Fruit fly (Drosophila melanogaster) whole organism, embryonic: ENCODE results near the gene Cdk7.

Experiments
- Abd-B ChIP-seq: fragments of 200-800 bp; sonication (Bioruptor generic); optimal IDR thresholded peaks from 2 replicates; lab custom pipeline; 2018; ENCODE audit warnings: missing biosample characterization, mild to moderate bottlenecking, missing genetic modification characterization, moderate library complexity
- Blimp-1 ChIP-seq: fragments of 200-800 bp; sonication (Bioruptor generic); optimal IDR thresholded peaks from 3 replicates; lab custom pipeline; 2018; ENCODE audit warnings: missing biosample characterization, missing genetic modification characterization, mild to moderate bottlenecking, moderate library complexity, missing genetic modification reagents
- CG10147 ChIP-seq: fragments of 200-800 bp; sonication (Bioruptor generic); optimal IDR thresholded peaks from 2 replicates; lab custom pipeline; 2019; ENCODE audit warnings: missing biosample characterization, mild to moderate bottlenecking, missing genetic modification characterization, moderate library complexity
- CG10267 ChIP-seq: fragments of 200-800 bp; sonication (Bioruptor generic); optimal IDR thresholded peaks from 2 replicates; lab custom pipeline; 2018; ENCODE audit warnings: missing biosample characterization, mild to moderate bottlenecking, missing genetic modification characterization, moderate library complexity
- CG11085 ChIP-seq: fragments of 200-800 bp; sonication (Bioruptor generic); IDR thresholded peaks from 2 replicates; pipeline ENCODE4 v1.3.6; 2022; ENCODE audit warnings: missing biosample characterization, missing genetic modification characterization
- CG12391 ChIP-seq: fragments of 200-800 bp; sonication (Bioruptor generic); optimal IDR thresholded peaks from 3 replicates; lab custom pipeline; 2018; ENCODE audit warnings: missing biosample characterization, mild to moderate bottlenecking, missing genetic modification characterization, moderate library complexity
- CG12769 ChIP-seq: fragments of 200-800 bp; sonication (Bioruptor generic); optimal IDR thresholded peaks from 2 replicates; lab custom pipeline; 2019; ENCODE audit warnings: missing biosample characterization, mild to moderate bottlenecking, missing genetic modification characterization, moderate library complexity
- CG14667 ChIP-seq: fragments of 200-800 bp; sonication (Bioruptor generic); IDR thresholded peaks from 2 replicates; pipeline ENCODE4 v1.3.6; 2022; ENCODE audit warnings: missing biosample characterization, missing genetic modification characterization
- CG14710 ChIP-seq: fragments of 200-800 bp; sonication (Bioruptor generic); optimal IDR thresholded peaks from 3 replicates; lab custom pipeline; 2019; ENCODE audit warnings: missing biosample characterization, mild to moderate bottlenecking, missing genetic modification characterization, moderate library complexity
- CG15696 ChIP-seq: fragments of 200-800 bp; sonication (Bioruptor generic); optimal IDR thresholded peaks from 2 replicates; lab custom pipeline; 2019; ENCODE audit warnings: missing biosample characterization, mild to moderate bottlenecking, missing genetic modification characterization, moderate library complexity
- CG1603 ChIP-seq: fragments of 200-800 bp; sonication (Bioruptor generic); optimal IDR thresholded peaks from 2 replicates; lab custom pipeline; 2019; ENCODE audit warnings: missing biosample characterization, mild to moderate bottlenecking, missing genetic modification characterization, moderate library complexity
- CG16815 ChIP-seq: fragments of 200-800 bp; sonication (Bioruptor generic); optimal IDR thresholded peaks from 3 replicates; lab custom pipeline; 2017; ENCODE audit warnings: missing biosample characterization, mild to moderate bottlenecking, missing genetic modification characterization
- CG17829 ChIP-seq: fragments of 200-800 bp; optimal IDR thresholded peaks from 2 replicates; lab custom pipeline; 2019; ENCODE audit warnings: missing biosample characterization, mild to moderate bottlenecking, missing genetic modification characterization, moderate library complexity
- CG34422 ChIP-seq: fragments of 200-800 bp; sonication (Bioruptor generic); IDR thresholded peaks from 3 replicates; pipeline ENCODE4 v1.3.6; 2022; ENCODE audit warnings: missing biosample characterization, missing genetic modification characterization
- CG3726 ChIP-seq: fragments of 200-800 bp; sonication (Bioruptor generic); IDR thresholded peaks from 3 replicates; pipeline ENCODE4, ENCODE4 v1.3.6; 2022; ENCODE audit warnings: missing biosample characterization, missing genetic modification characterization
- CG4424 ChIP-seq: fragments of 200-800 bp; sonication (Bioruptor generic); optimal IDR thresholded peaks from 3 replicates; lab custom pipeline; 2016; ENCODE audit warnings: missing biosample characterization, missing genetic modification characterization
- CG4854 ChIP-seq: fragments of 200-800 bp; sonication (Bioruptor generic); optimal IDR thresholded peaks from 2 replicates; lab custom pipeline; 2016; ENCODE audit warnings: missing biosample characterization, missing genetic modification characterization, inconsistent platforms
- CG5953 ChIP-seq: fragments of 200-800 bp; sonication (Bioruptor generic); IDR thresholded peaks from 2 replicates; pipeline ENCODE4 v1.3.6; 2022; ENCODE audit warnings: missing biosample characterization, missing genetic modification characterization
- CG6272 ChIP-seq: fragments of 200-800 bp; sonication (Bioruptor generic); IDR thresholded peaks from 2 replicates; pipeline ENCODE4 v1.3.6; 2022; ENCODE audit warnings: missing biosample characterization, missing genetic modification characterization
- CG8290 ChIP-seq, 3 experiments: fragments of 200-800 bp; sonication (Bioruptor generic); optimal IDR thresholded peaks; 2 replicates each; lab custom pipeline; 2016 to 2019; ENCODE audit warnings: missing biosample characterization in 3 of 3, missing genetic modification characterization in 3 of 3, mild to moderate bottlenecking in 2 of 3, moderate library complexity in 1 of 3
- CG8944 ChIP-seq: fragments of 200-800 bp; sonication (Bioruptor generic); optimal IDR thresholded peaks from 3 replicates; lab custom pipeline; 2016; ENCODE audit warnings: missing biosample characterization, missing genetic modification characterization
- CkIIα-i1 ChIP-seq: fragments of 200-800 bp; sonication (Bioruptor generic); IDR thresholded peaks from 2 replicates; pipeline ENCODE4 v1.3.6; 2022; ENCODE audit warnings: missing biosample characterization, missing genetic modification characterization
- Ets97D ChIP-seq: fragments of 200-800 bp; sonication (Bioruptor generic); optimal IDR thresholded peaks from 3 replicates; lab custom pipeline; 2016; ENCODE audit warnings: missing biosample characterization, missing genetic modification characterization
- Fer2 ChIP-seq: fragments of 200-800 bp; sonication (Bioruptor generic); optimal IDR thresholded peaks from 2 replicates; lab custom pipeline; 2018; ENCODE audit warnings: missing biosample characterization, mild to moderate bottlenecking, missing genetic modification characterization, moderate library complexity
- H2.0 ChIP-seq: fragments of 200-800 bp; sonication (Bioruptor generic); IDR thresholded peaks from 2 replicates; pipeline ENCODE4 v1.3.6; 2022; ENCODE audit warnings: missing biosample characterization, missing genetic modification characterization
- Hr39 ChIP-seq: fragments of >200 bp; optimal IDR thresholded peaks from 2 replicates; lab custom pipeline; 2017
- NfI ChIP-seq: fragments of 200-800 bp; sonication (Bioruptor generic); optimal IDR thresholded peaks from 3 replicates; lab custom pipeline; 2018; ENCODE audit warnings: missing biosample characterization, mild to moderate bottlenecking, missing genetic modification characterization, moderate library complexity
- Ptx1 ChIP-seq: fragments of 200-800 bp; sonication (Bioruptor generic); IDR thresholded peaks from 2 replicates; pipeline ENCODE4 v1.3.6; 2022; ENCODE audit warnings: missing biosample characterization, missing genetic modification characterization
- Sox102F ChIP-seq: fragments of 200-800 bp; sonication (Bioruptor generic); optimal IDR thresholded peaks from 2 replicates; lab custom pipeline; 2018; ENCODE audit warnings: missing biosample characterization, mild to moderate bottlenecking, missing genetic modification characterization, moderate library complexity
- Stat92E ChIP-seq, 3 experiments: fragments of >200 bp in 2 of 3; fragments of 200-800 bp in 1 of 3; sonication (Bioruptor generic) in 1 of 3; optimal IDR thresholded peaks; 2 replicates each; lab custom pipeline; 2017 to 2019; ENCODE audit warnings: missing biosample characterization in 3 of 3, missing genetic modification characterization in 3 of 3, mild to moderate bottlenecking in 1 of 3, moderate library complexity in 1 of 3
- ase ChIP-seq: fragments of 200-800 bp; sonication (Bioruptor generic); IDR thresholded peaks from 3 replicates; pipeline ENCODE4 v1.3.6; 2022; ENCODE audit warnings: missing biosample characterization, missing genetic modification characterization
- bigmax ChIP-seq: fragments of 200-800 bp; sonication (Bioruptor generic); optimal IDR thresholded peaks from 2 replicates; lab custom pipeline; 2018; ENCODE audit warnings: missing biosample characterization, mild to moderate bottlenecking, missing genetic modification characterization
- chn ChIP-seq: fragments of 200-800 bp; sonication (Bioruptor generic); optimal IDR thresholded peaks from 2 replicates; lab custom pipeline; 2016; ENCODE audit warnings: missing biosample characterization, missing genetic modification characterization
- ci ChIP-seq: fragments of 200-800 bp; sonication (Bioruptor generic); IDR thresholded peaks from 3 replicates; pipeline ENCODE4 v1.3.6; 2022; ENCODE audit warnings: missing biosample characterization, missing genetic modification characterization
- gem ChIP-seq: fragments of 200-800 bp; sonication (Bioruptor generic); optimal IDR thresholded peaks from 2 replicates; lab custom pipeline; 2019; ENCODE audit warnings: missing biosample characterization, mild to moderate bottlenecking, missing genetic modification characterization, moderate library complexity
- grau ChIP-seq: fragments of 200-800 bp; optimal IDR thresholded peaks from 3 replicates; lab custom pipeline; 2019; ENCODE audit warnings: missing biosample characterization, mild to moderate bottlenecking, missing genetic modification characterization, moderate library complexity
- gsb-n ChIP-seq: fragments of 200-800 bp; sonication (Bioruptor generic); optimal IDR thresholded peaks from 3 replicates; lab custom pipeline; 2018; ENCODE audit warnings: missing biosample characterization, mild to moderate bottlenecking, missing genetic modification characterization
- hbn ChIP-seq: fragments of 200-800 bp; sonication (Bioruptor generic); IDR thresholded peaks from 2 replicates; pipeline ENCODE4 v1.3.6; 2022; ENCODE audit warnings: missing biosample characterization, missing genetic modification characterization; ENCODE audit not compliant: partially characterized antibody
- ken ChIP-seq: fragments of 200-800 bp; sonication (Bioruptor generic); IDR thresholded peaks from 3 replicates; pipeline ENCODE4 v1.3.6; 2022; ENCODE audit warnings: missing biosample characterization, missing genetic modification characterization
- lbe ChIP-seq: fragments of 200-800 bp; sonication (Bioruptor generic); optimal IDR thresholded peaks from 2 replicates; lab custom pipeline; 2016; ENCODE audit warnings: missing biosample characterization, mild to moderate bottlenecking, missing genetic modification characterization
- mam ChIP-seq: fragments of 200-800 bp; sonication (Bioruptor generic); optimal IDR thresholded peaks from 3 replicates; lab custom pipeline; 2016; ENCODE audit warnings: missing biosample characterization, missing genetic modification characterization
- mld ChIP-seq: fragments of 200-800 bp; sonication (Bioruptor generic); IDR thresholded peaks from 3 replicates; pipeline ENCODE4 v1.3.6; 2022; ENCODE audit warnings: missing biosample characterization, missing genetic modification characterization; ENCODE audit not compliant: partially characterized antibody
- pum ChIP-seq: fragments of 200-800 bp; sonication (Bioruptor generic); optimal IDR thresholded peaks from 2 replicates; lab custom pipeline; 2016; ENCODE audit warnings: missing biosample characterization, missing genetic modification characterization
- sens ChIP-seq: fragments of 200-800 bp; sonication (Bioruptor generic); peaks from one replicate; lab custom pipeline; 2016; ENCODE audit warnings: missing biosample characterization, missing genetic modification characterization
- sqz ChIP-seq: fragments of 200-800 bp; sonication (Bioruptor generic); optimal IDR thresholded peaks from 3 replicates; lab custom pipeline; 2018; ENCODE audit warnings: missing biosample characterization, mild to moderate bottlenecking, missing genetic modification characterization
- stc ChIP-seq: fragments of 200-800 bp; sonication (Bioruptor generic); IDR thresholded peaks from 2 replicates; pipeline ENCODE4 v1.3.6; 2022; ENCODE audit warnings: missing biosample characterization, missing genetic modification characterization
- stwl ChIP-seq: fragments of 200-800 bp; sonication (Bioruptor generic); optimal IDR thresholded peaks from 3 replicates; lab custom pipeline; 2018; ENCODE audit warnings: missing biosample characterization, mild to moderate bottlenecking, missing genetic modification characterization, moderate library complexity
- zf30C ChIP-seq: fragments of 200-800 bp; sonication (Bioruptor generic); optimal IDR thresholded peaks from 3 replicates; lab custom pipeline; 2018; ENCODE audit warnings: missing biosample characterization, mild to moderate bottlenecking, missing genetic modification characterization
- zfh1 ChIP-seq: fragments of 200-800 bp; sonication (Bioruptor generic); IDR thresholded peaks from 3 replicates; pipeline ENCODE4 v1.3.6; 2022; ENCODE audit warnings: missing biosample characterization, missing genetic modification characterization

Gene Cdk7

dm6 chrX:5329266-5329898 is 20.6 kb upstream of the Cdk7 start, which contains the start of the genes CG3309 and XRCC1 (continued):
- peak; percentile 36 for TF ChIP-seq gsb-n
- TF ChIP-seq CkIIα-i1 (GFP tag; lab: Robert Waterston, UW): no peak
- no peak for TF ChIP-seq zf30C (GFP tag; lab: Kevin White, UChicago)
- TF ChIP-seq Hr39: no peak
- peak; percentile 72 for TF ChIP-seq gem
- no peak for TF ChIP-seq Ets97D
- TF ChIP-seq CG10267 (tag; lab: Kevin White, UChicago): peak; percentile 89
- peak; percentile 57 for TF ChIP-seq Sox102F
- TF ChIP-seq CG17829 (tag; lab: Kevin White, UChicago): peak; percentile 47
- peak; percentile 28 for TF ChIP-seq CG4424 (GFP tag; lab: Kevin White, UChicago)
- no peak for TF ChIP-seq Stat92E (GFP tag; optimal IDR thresholded peaks at IDR 0.05; lab: Kevin White, UChicago)
- TF ChIP-seq sqz: peak; percentile 89
- TF ChIP-seq CG11085: 0 out of 2 replicates have a peak, but pooled peaks have one; percentile 49
- TF ChIP-seq CG6272 (GFP tag; lab: Robert Waterston, UW): peak; percentile 28; the same call in 1 of the 2 replicates
- 0 out of 2 replicates have a peak, but pooled peaks have one; percentile 13 for TF ChIP-seq CG14667 (GFP tag; lab: Robert Waterston, UW)
- TF ChIP-seq ase (GFP tag; lab: Robert Waterston, UW): peak; percentile 46; the same call in 1 of the 3 replicates
- TF ChIP-seq Fer2 (tag; lab: Kevin White, UChicago): peak; percentile 4
- TF ChIP-seq chn: peak; percentile 19
- peak; percentile 21 for TF ChIP-seq stwl
- peak; percentile 78 for TF ChIP-seq hbn (GFP tag; lab: Robert Waterston, UW)
- peak; percentile 65 for TF ChIP-seq CG14710 (tag; lab: Kevin White, UChicago)
- TF ChIP-seq sens (GFP tag; lab: Kevin White, UChicago): peak; percentile 73
- no peak for TF ChIP-seq CG4854 (GFP tag; lab: Kevin White, UChicago)
- TF ChIP-seq CG34422 (GFP tag; lab: Robert Waterston, UW): peak; percentile 78; the same call in 2 of the 3 replicates
- peak; percentile 2 for TF ChIP-seq mam (GFP tag; lab: Kevin White, UChicago)
- peak; percentile 59 for TF ChIP-seq H2.0
- TF ChIP-seq CG12769 (tag; lab: Kevin White, UChicago): no peak
- peak; percentile 62 for TF ChIP-seq grau (tag; lab: Kevin White, UChicago)
- TF ChIP-seq zfh1 (GFP tag; lab: Robert Waterston, UW): peak; percentile 45; the same call in 1 of the 3 replicates
- peak; percentile 71 for TF ChIP-seq Ptx1 (GFP tag; lab: Robert Waterston, UW)
- TF ChIP-seq ci (GFP tag; lab: Robert Waterston, UW): peak; percentile 57; the same call in 2 of the 3 replicates
- peak; percentile 61; the same call in 2 of the 3 replicates for TF ChIP-seq ken (GFP tag; lab: Robert Waterston, UW)
- TF ChIP-seq bigmax (GFP tag; lab: Kevin White, UChicago): no peak
- TF ChIP-seq CG5953 (GFP tag; lab: Robert Waterston, UW): no peak
- TF ChIP-seq Abd-B: peak; percentile 34
- peak; percentile 64; the same call in 2 of the 3 replicates for TF ChIP-seq mld
- no peak for TF ChIP-seq CG3726 (GFP tag; lab: Robert Waterston, UW)
- peak; percentile 97 for TF ChIP-seq CG8290 (GFP tag; optimal IDR thresholded peaks at IDR 0.05; lab: Kevin White, UChicago)
- peak; percentile 94 to 98 for TF ChIP-seq CG8290 (tag; optimal IDR thresholded peaks at IDR 0.05; lab: Kevin White, UChicago)
- no peak for TF ChIP-seq CG1603 (tag; lab: Kevin White, UChicago)
- TF ChIP-seq CG16815 (GFP tag; lab: Kevin White, UChicago): peak; percentile 23
- peak; percentile 48; the same call in 1 of the 2 replicates for TF ChIP-seq stc (GFP tag; lab: Robert Waterston, UW)
- peak; percentile 16 for TF ChIP-seq lbe (GFP tag; lab: Kevin White, UChicago)
- TF ChIP-seq CG8944 (GFP tag; lab: Kevin White, UChicago): no peak
- TF ChIP-seq CG10147 (GFP tag; lab: Kevin White, UChicago): peak; percentile 14
- TF ChIP-seq pum (GFP tag; lab: Kevin White, UChicago): no peak
- TF ChIP-seq Blimp-1 (GFP tag; lab: Kevin White, UChicago): peak; percentile 95
- peak; percentile 25 for TF ChIP-seq NfI (GFP tag; lab: Kevin White, UChicago)
- peak; percentile 42 for TF ChIP-seq CG15696 (tag; lab: Kevin White, UChicago)
- peak; percentile 73 for TF ChIP-seq CG12391 (tag; lab: Kevin White, UChicago)
